Worm (Caenorhabditis elegans) whole organism, L1 larva: ENCODE results near the gene alp-1.

Source experiments
- lin-15B ChIP-seq: fragments of 150-350 bp; sonication (generic microtip); optimal IDR thresholded peaks from 3 replicates; lab custom pipeline; 2014; ENCODE audit warnings: missing biosample characterization, missing genetic modification characterization
- lin-35 ChIP-seq, 2 experiments: fragments of 150-350 bp; optimal IDR thresholded peaks; 2 replicates each; lab custom pipeline; 2014; ENCODE audit warnings: missing biosample characterization in 2 of 2, missing genetic modification characterization in 2 of 2, missing genetic modification reagents in 2 of 2
- nhr-237 ChIP-seq: fragments of 150-350 bp; optimal IDR thresholded peaks from 2 replicates; lab custom pipeline; 2014; ENCODE audit warnings: missing biosample characterization, missing genetic modification characterization
- nhr-76 ChIP-seq: sonication (generic microtip); optimal IDR thresholded peaks from 2 replicates; lab custom pipeline; 2017; ENCODE audit warnings: missing biosample characterization, missing genetic modification characterization
- nhr-77 ChIP-seq: fragments of 150-350 bp; optimal IDR thresholded peaks from 2 replicates; lab custom pipeline; 2014; ENCODE audit warnings: missing biosample characterization, missing genetic modification characterization
- sox-4 ChIP-seq: sonication (generic microtip); optimal IDR thresholded peaks from 2 replicates; lab custom pipeline; 2016; ENCODE audit warnings: missing genetic modification characterization, missing compliant biosample characterization

DNA sequence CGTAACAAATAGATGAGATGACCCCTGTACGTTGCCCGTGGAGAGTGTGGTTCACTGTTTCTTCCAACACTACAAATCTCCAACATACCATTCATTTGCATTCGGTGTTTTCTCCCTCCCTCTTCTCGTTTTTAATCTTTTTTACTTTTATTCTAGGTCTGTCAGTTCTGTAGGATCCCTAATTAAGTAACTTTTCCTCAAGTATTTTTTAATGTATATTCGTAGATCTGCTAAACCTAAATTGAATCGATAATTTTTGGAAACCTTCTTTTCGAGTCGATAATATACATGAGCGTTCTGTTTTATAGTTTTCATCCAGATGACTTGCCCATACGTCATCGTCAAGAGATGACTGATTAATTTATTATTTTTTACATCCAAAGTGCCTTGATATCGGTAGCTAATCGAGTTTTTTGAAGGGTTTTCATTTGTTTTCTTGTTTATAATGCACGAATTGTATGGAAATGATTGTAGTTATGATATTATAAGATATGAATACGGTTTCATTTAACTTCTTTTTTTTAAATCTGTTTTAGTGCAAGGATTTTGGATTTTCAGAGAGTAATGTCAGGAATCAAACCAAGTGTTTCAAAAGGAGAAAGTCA, 12.0 kb upstream of the alp-1 start, which contains the start of the genes T28C6.11 and T11B7.1:
- TF ChIP-seq sox-4 (tag; lab: Kevin White, UChicago) (no peak), nhr-77 (tag; lab: Kevin White, UChicago) (no peak), nhr-237 (tag; lab: Kevin White, UChicago) (no peak), nhr-76 (tag; lab: Kevin White, UChicago) (no peak), lin-15B (tag; lab: Kevin White, UChicago) (no peak), lin-35 (GFP tag; optimal IDR thresholded peaks at IDR 0.05; lab: Kevin White, UChicago) (no peak)
